Fruit fly (Drosophila melanogaster): ENCODE results near the gene Ugt302K1.

The Ugt302K1 gene

dm6 chr3R:11196648-11197388 lies 43.2 kb upstream of the Ugt302K1 start (continued):
- TF ChIP-seq CG6854 (GFP tag; optimal IDR thresholded peaks at IDR 0.05), result peak; percentile 98
- TF ChIP-seq lmd (GFP tag; IDR thresholded peaks at IDR 0.05), result peak; percentile 99
- TF ChIP-seq gsb (GFP tag; IDR thresholded peaks at IDR 0.05), result peak; percentile 96
- TF ChIP-seq Dip3 (GFP tag; optimal IDR thresholded peaks at IDR 0.05), result peak; percentile 88
- TF ChIP-seq HLH4C (GFP tag; IDR thresholded peaks at IDR 0.05; ENCODE audit: partially characterized antibody), result no peak
- no peak for TF ChIP-seq fru (optimal IDR thresholded peaks at IDR 0.05)
- no peak for TF ChIP-seq eyg (GFP tag; optimal IDR thresholded peaks at IDR 0.05)
- TF ChIP-seq D (optimal IDR thresholded peaks at IDR 0.05), result no peak
- peak; percentile 99 for TF ChIP-seq D (GFP tag; optimal IDR thresholded peaks at IDR 0.05)
- no peak for TF ChIP-seq cad (GFP tag; optimal IDR thresholded peaks at IDR 0.05)
- TF ChIP-seq fu2 (GFP tag; optimal IDR thresholded peaks at IDR 0.05), result peak; percentile 90
- TF ChIP-seq CG1024 (GFP tag; IDR thresholded peaks at IDR 0.05), result peak; percentile 88
- peak; percentile 90 for TF ChIP-seq ems (GFP tag; optimal IDR thresholded peaks at IDR 0.05)
- peak; percentile 93 for TF ChIP-seq CG8359 (GFP tag; optimal IDR thresholded peaks at IDR 0.05; ENCODE audit: borderline replicate concordance)
- peak; percentile 63 for TF ChIP-seq CG8089 (GFP tag; optimal IDR thresholded peaks at IDR 0.05)
- TF ChIP-seq MTF-1 (GFP tag; optimal IDR thresholded peaks at IDR 0.05; ENCODE audit: borderline replicate concordance), result peak; percentile 84
- no peak; the same call in 1 of the 2 replicates for TF ChIP-seq bbx (GFP tag; IDR thresholded peaks at IDR 0.05; ENCODE audit: partially characterized antibody)
- TF ChIP-seq ttk (GFP tag; IDR thresholded peaks at IDR 0.05), result peak; percentile 98
- TF ChIP-seq Hsf (GFP tag; optimal IDR thresholded peaks at IDR 0.05), result peak; percentile 97
- peak; percentile 80 for TF ChIP-seq Dip2 (GFP tag; IDR thresholded peaks at IDR 0.05)
- TF ChIP-seq zfh1 (GFP tag; IDR thresholded peaks at IDR 0.05), result peak; percentile 97
- peak; percentile 99 for TF ChIP-seq CG12391 (tag; optimal IDR thresholded peaks at IDR 0.05)
- TF ChIP-seq NfI (GFP tag; optimal IDR thresholded peaks at IDR 0.05), result peak; percentile 98
- peak; percentile 97 for TF ChIP-seq kah (GFP tag; optimal IDR thresholded peaks at IDR 0.05)
- peak; percentile 96 for TF ChIP-seq CG10267 (tag; optimal IDR thresholded peaks at IDR 0.05)
- peak; percentile 99 for TF ChIP-seq slbo (GFP tag; IDR thresholded peaks at IDR 0.05)
- peak; percentile 98 for TF ChIP-seq Mrtf (GFP tag; IDR thresholded peaks at IDR 0.05)
- TF ChIP-seq CG16779 (GFP tag; IDR thresholded peaks at IDR 0.05), result peak; percentile 91
- TF ChIP-seq Lim3 (GFP tag; IDR thresholded peaks at IDR 0.05), result peak; percentile 96
- peak; percentile 98 for TF ChIP-seq slou (GFP tag; optimal IDR thresholded peaks at IDR 0.05)
- peak; percentile 88 for TF ChIP-seq twi (tag; optimal IDR thresholded peaks at IDR 0.05)
- peak; percentile 90 for TF ChIP-seq otp (GFP tag; IDR thresholded peaks at IDR 0.05)
- TF ChIP-seq Rfx (GFP tag; IDR thresholded peaks at IDR 0.05), result peak; percentile 98
- TF ChIP-seq NK7.1 (GFP tag; optimal IDR thresholded peaks at IDR 0.05), result no peak
- peak; percentile 31 for TF ChIP-seq en (GFP tag; optimal IDR thresholded peaks at IDR 0.05)
- no peak for TF ChIP-seq CG1832 (GFP tag; optimal IDR thresholded peaks at IDR 0.05)
- no peak for TF ChIP-seq sc (optimal IDR thresholded peaks at IDR 0.05)
- TF ChIP-seq sc (GFP tag; optimal IDR thresholded peaks at IDR 0.05), result peak; percentile 97
- TF ChIP-seq vnd (GFP tag; IDR thresholded peaks at IDR 0.05; ENCODE audit: partially characterized antibody), result no peak
- peak; percentile 99 for TF ChIP-seq Hmr (GFP tag; optimal IDR thresholded peaks at IDR 0.05)
- TF ChIP-seq CG31388 (GFP tag; optimal IDR thresholded peaks at IDR 0.05), result peak; percentile 88
- peak; percentile 80 for TF ChIP-seq CG7928 (GFP tag; optimal IDR thresholded peaks at IDR 0.05)
- peak; percentile 96 for TF ChIP-seq CG7357 (GFP tag; IDR thresholded peaks at IDR 0.05)
- TF ChIP-seq Oaz (GFP tag; IDR thresholded peaks at IDR 0.05), result peak; percentile 97
- TF ChIP-seq Sox102F (GFP tag; optimal IDR thresholded peaks at IDR 0.05), result peak; percentile 99
- peak; percentile 97 for TF ChIP-seq CG1602 (GFP tag; optimal IDR thresholded peaks at IDR 0.05)
- peak; percentile 99 for TF ChIP-seq Meics (GFP tag; optimal IDR thresholded peaks at IDR 0.05)
- TF ChIP-seq D19A (tag; optimal IDR thresholded peaks at IDR 0.05), result peak; percentile 99
- TF ChIP-seq amos (GFP tag; IDR thresholded peaks at IDR 0.05; ENCODE audit: partially characterized antibody), result no peak; the same call in 1 of the 2 replicates
- TF ChIP-seq abd-A (tag; optimal IDR thresholded peaks at IDR 0.05), result peak; percentile 98
- peak; percentile 93 for TF ChIP-seq CG8281 (tag; optimal IDR thresholded peaks at IDR 0.05)
